Worm (Caenorhabditis elegans): Measurements from ENCODE around the gene mdt-27.

- TF ChIP-seq mdl-1 (tag; optimal IDR thresholded peaks at IDR 0.05) (no peak), ces-1 (GFP tag; optimal IDR thresholded peaks at IDR 0.05) (no peak), lin-1 (GFP tag; IDR thresholded peaks at IDR 0.05) (no peak), pqm-1 (tag; optimal IDR thresholded peaks at IDR 0.05) (no peak), nhr-6 (tag; optimal IDR thresholded peaks at IDR 0.05) (no peak), lin-13 (GFP tag; optimal IDR thresholded peaks at IDR 0.05) (no peak), zag-1 (tag; optimal IDR thresholded peaks at IDR 0.05) (no peak), ztf-11 (tag; optimal IDR thresholded peaks at IDR 0.05) (no peak)
Measured at ce11 chrV:9183718-9184441, 29.6 kb downstream of the mdt-27 start.

All from whole organism, L4 larva.